Worm (Caenorhabditis elegans) whole organism, young adult: Measurements from ENCODE around the gene cest-6.

Experiments
- B0019.2 ChIP-seq: fragments of 200-800 bp; sonication (Bioruptor generic); conservative IDR thresholded peaks from 2 replicates; pipeline ENCODE4 v1.3.6; 2022; ENCODE audit warnings: missing genetic modification reagents, missing genetic modification characterization, missing compliant biosample characterization
- F23B12.7 ChIP-seq: sonication (generic microtip); optimal IDR thresholded peaks from 2 replicates; lab custom pipeline; 2017; ENCODE audit warnings: missing genetic modification characterization, mild to moderate bottlenecking, missing compliant biosample characterization, antibody characterized with exemption, moderate library complexity; ENCODE audit not compliant: insufficient read depth
- F33H1.4 ChIP-seq: fragments of 200-800 bp; sonication (Bioruptor generic); IDR thresholded peaks from 2 replicates; pipeline ENCODE4 v1.3.6; 2022; ENCODE audit warnings: missing genetic modification reagents, missing genetic modification characterization, missing compliant biosample characterization
- F39B2.1 ChIP-seq: fragments of 200-800 bp; sonication (Bioruptor generic); IDR thresholded peaks from 2 replicates; pipeline ENCODE4 v1.3.6; 2022; ENCODE audit warnings: missing genetic modification reagents, missing genetic modification characterization, missing compliant biosample characterization
- F52B5.7 ChIP-seq: sonication (generic microtip); optimal IDR thresholded peaks from 2 replicates; lab custom pipeline; 2016; ENCODE audit warnings: mild to moderate bottlenecking, missing genetic modification characterization, missing compliant biosample characterization
- F55B11.4 ChIP-seq: sonication (generic microtip); optimal IDR thresholded peaks from 2 replicates; lab custom pipeline; 2016; ENCODE audit warnings: missing compliant biosample characterization, missing genetic modification characterization, borderline replicate concordance; ENCODE audit not compliant: insufficient read depth
- F57A8.1 ChIP-seq: fragments of 200-800 bp; sonication (Bioruptor generic); optimal IDR thresholded peaks from 2 replicates; lab custom pipeline; 2018; ENCODE audit warnings: mild to moderate bottlenecking, missing genetic modification characterization, moderate library complexity, missing compliant biosample characterization
- F57C9.4 ChIP-seq: sonication (generic microtip); optimal IDR thresholded peaks from 2 replicates; lab custom pipeline; 2017; ENCODE audit warnings: mild to moderate bottlenecking, missing genetic modification characterization, missing compliant biosample characterization
- K11D2.4 ChIP-seq: fragments of 200-800 bp; sonication (Bioruptor generic); IDR thresholded peaks from 2 replicates; pipeline ENCODE4 v1.3.6; 2022; ENCODE audit warnings: missing genetic modification reagents, missing genetic modification characterization, missing compliant biosample characterization
- Y95B8A.8 ChIP-seq: fragments of 200-800 bp; sonication (Bioruptor generic); IDR thresholded peaks from 2 replicates; pipeline ENCODE4 v1.3.6; 2022; ENCODE audit warnings: missing genetic modification reagents, missing genetic modification characterization, missing compliant biosample characterization
- aptf-3 ChIP-seq: fragments of 200-800 bp; sonication (Bioruptor generic); IDR thresholded peaks from 2 replicates; pipeline ENCODE4 v1.3.6; 2022; ENCODE audit warnings: missing genetic modification characterization, missing compliant biosample characterization
- atf-7 ChIP-seq: sonication (generic microtip); optimal IDR thresholded peaks from 2 replicates; lab custom pipeline; 2017; ENCODE audit warnings: mild to moderate bottlenecking, missing genetic modification characterization, missing compliant biosample characterization
- attf-3 ChIP-seq: fragments of 200-800 bp; sonication (Bioruptor generic); conservative IDR thresholded peaks from 2 replicates; pipeline ENCODE4 v1.3.6; 2022; ENCODE audit warnings: missing genetic modification reagents, missing genetic modification characterization, missing compliant biosample characterization
- bed-2 ChIP-seq: fragments of 200-800 bp; sonication (Bioruptor generic); IDR thresholded peaks from 2 replicates; pipeline ENCODE4 v1.3.6; 2022; ENCODE audit warnings: missing genetic modification reagents, missing genetic modification characterization, missing compliant biosample characterization
- ccch-3 ChIP-seq: fragments of 200-800 bp; sonication (Bioruptor generic); optimal IDR thresholded peaks from 2 replicates; lab custom pipeline; 2018; ENCODE audit warnings: mild to moderate bottlenecking, missing genetic modification characterization, missing compliant biosample characterization
- ceh-100 ChIP-seq: fragments of 200-800 bp; sonication (Bioruptor generic); IDR thresholded peaks from 2 replicates; pipeline ENCODE4 v1.3.6; 2022; ENCODE audit warnings: missing genetic modification reagents, missing genetic modification characterization, missing compliant biosample characterization
- ceh-40 ChIP-seq: fragments of 200-800 bp; sonication (Bioruptor generic); IDR thresholded peaks from 2 replicates; pipeline ENCODE4 v1.3.6; 2022; ENCODE audit warnings: missing genetic modification characterization, missing compliant biosample characterization
- dpff-1 ChIP-seq: sonication (generic microtip); optimal IDR thresholded peaks from 2 replicates; lab custom pipeline; 2017; ENCODE audit warnings: mild to moderate bottlenecking, missing genetic modification characterization, missing compliant biosample characterization
- efl-1 ChIP-seq: fragments of 150-350 bp; optimal IDR thresholded peaks from 2 replicates; lab custom pipeline; 2014; ENCODE audit warnings: missing biosample characterization, missing genetic modification reagents, missing genetic modification characterization
- egrh-3 ChIP-seq: fragments of 200-800 bp; sonication (Bioruptor generic); IDR thresholded peaks from 2 replicates; pipeline ENCODE4 v1.3.6; 2022; ENCODE audit warnings: missing genetic modification reagents, missing genetic modification characterization, missing compliant biosample characterization
- ekl-4 ChIP-seq: fragments of 200-800 bp; sonication (Bioruptor generic); IDR thresholded peaks from 2 replicates; pipeline ENCODE4 v1.3.6; 2022; ENCODE audit warnings: missing genetic modification reagents, missing genetic modification characterization, missing compliant biosample characterization
- ets-4 ChIP-seq: fragments of 200-800 bp; sonication (Bioruptor generic); optimal IDR thresholded peaks from 2 replicates; lab custom pipeline; 2018; ENCODE audit warnings: mild to moderate bottlenecking, missing genetic modification characterization, missing compliant biosample characterization
- fkh-3 ChIP-seq: sonication (generic microtip); optimal IDR thresholded peaks from 2 replicates; lab custom pipeline; 2016; ENCODE audit warnings: mild to moderate bottlenecking, missing genetic modification characterization, missing compliant biosample characterization
- gei-17 ChIP-seq: fragments of 200-800 bp; sonication (Bioruptor generic); optimal IDR thresholded peaks from 2 replicates; lab custom pipeline; 2018; ENCODE audit warnings: mild to moderate bottlenecking, missing genetic modification characterization, missing compliant biosample characterization
- him-1 ChIP-seq: sonication (generic microtip); optimal IDR thresholded peaks from 2 replicates; lab custom pipeline; 2016; ENCODE audit warnings: missing genotype, missing genetic modification reagents, missing genetic modification characterization, missing compliant biosample characterization
- hsf-1 ChIP-seq: fragments of 200-800 bp; sonication (Bioruptor generic); IDR thresholded peaks from 2 replicates; pipeline ENCODE4 v1.3.6; 2022; ENCODE audit warnings: missing genetic modification reagents, missing genetic modification characterization, missing compliant biosample characterization
- let-526 ChIP-seq: fragments of 200-800 bp; sonication (Bioruptor generic); IDR thresholded peaks from 2 replicates; pipeline ENCODE4 v1.3.6; 2022; ENCODE audit warnings: missing genetic modification reagents, missing genetic modification characterization, missing compliant biosample characterization
- let-607 ChIP-seq, 2 experiments: fragments of 200-800 bp in 1 of 2; sonication (Bioruptor generic) in 1 of 2; sonication (generic microtip) in 1 of 2; optimal IDR thresholded peaks; 2 replicates each; lab custom pipeline; 2016 to 2018; ENCODE audit warnings: mild to moderate bottlenecking in 2 of 2, missing compliant biosample characterization in 2 of 2, missing genetic modification characterization in 2 of 2, moderate library complexity in 2 of 2, missing genotype in 1 of 2
- lin-35 ChIP-seq, 3 experiments: fragments of 150-350 bp in 2 of 3; sonication (generic microtip) in 1 of 3; optimal IDR thresholded peaks; 2 replicates each; lab custom pipeline; 2014 to 2018; ENCODE audit warnings: missing biosample characterization in 3 of 3, missing genetic modification characterization in 3 of 3, missing genetic modification reagents in 3 of 3
- lsl-1 ChIP-seq: fragments of 200-800 bp; sonication (Bioruptor generic); optimal IDR thresholded peaks from 2 replicates; lab custom pipeline; 2018; ENCODE audit warnings: mild to moderate bottlenecking, missing genetic modification characterization, moderate library complexity, missing compliant biosample characterization
- lsy-27 ChIP-seq: sonication (generic microtip); optimal IDR thresholded peaks from 2 replicates; lab custom pipeline; 2017; ENCODE audit warnings: missing genetic modification characterization, mild to moderate bottlenecking, missing compliant biosample characterization, antibody characterized with exemption, missing genotype, borderline replicate concordance; ENCODE audit not compliant: insufficient read depth
- mel-28 ChIP-seq: sonication (generic microtip); optimal IDR thresholded peaks from 2 replicates; lab custom pipeline; 2016; ENCODE audit warnings: borderline replicate concordance, mild to moderate bottlenecking, missing genetic modification characterization, missing compliant biosample characterization
- mes-4 ChIP-seq: sonication (generic microtip); optimal IDR thresholded peaks from 2 replicates; lab custom pipeline; 2016; ENCODE audit warnings: missing genotype, missing genetic modification characterization, missing compliant biosample characterization
- mxl-1 ChIP-seq: sonication (generic microtip); optimal IDR thresholded peaks from 2 replicates; lab custom pipeline; 2016; ENCODE audit warnings: missing genetic modification characterization, missing compliant biosample characterization
- nfya-1 ChIP-seq: sonication (generic microtip); optimal IDR thresholded peaks from 2 replicates; lab custom pipeline; 2017; ENCODE audit warnings: antibody characterized with exemption, missing compliant biosample characterization, missing genetic modification characterization, borderline replicate concordance; ENCODE audit not compliant: insufficient read depth
- nfya-2 ChIP-seq: fragments of 200-800 bp; sonication (Bioruptor generic); IDR thresholded peaks from 2 replicates; pipeline ENCODE4 v1.3.6; 2022; ENCODE audit warnings: missing genetic modification reagents, missing genetic modification characterization, missing compliant biosample characterization
- nhr-90 ChIP-seq: sonication (generic microtip); optimal IDR thresholded peaks from 2 replicates; lab custom pipeline; 2016; ENCODE audit warnings: missing genotype, mild to moderate bottlenecking, missing genetic modification characterization, missing compliant biosample characterization
- rcor-1 ChIP-seq: fragments of 200-800 bp; sonication (Bioruptor generic); IDR thresholded peaks from 2 replicates; pipeline ENCODE4 v1.3.6; 2022; ENCODE audit warnings: missing genetic modification reagents, missing genetic modification characterization, missing compliant biosample characterization
- snpc-1.1 ChIP-seq: sonication (generic microtip); optimal IDR thresholded peaks from 2 replicates; lab custom pipeline; 2017; ENCODE audit warnings: missing genetic modification characterization, mild to moderate bottlenecking, missing compliant biosample characterization, antibody characterized with exemption, moderate library complexity, missing genotype, missing genetic modification reagents; ENCODE audit not compliant: insufficient read depth
- snpc-4 ChIP-seq, 5 experiments: fragments of 150-350 bp in 1 of 5; sonication (generic microtip) in 4 of 5; optimal IDR thresholded peaks; 2 replicates each; lab custom pipeline; 2014 to 2018; ENCODE audit warnings: missing genetic modification characterization in 5 of 5, missing biosample characterization in 3 of 5, antibody characterized with exemption in 2 of 5, mild to moderate bottlenecking in 2 of 5, missing compliant biosample characterization in 2 of 5, missing genotype in 2 of 5, moderate library complexity in 2 of 5, missing genetic modification reagents in 1 of 5
- somi-1 ChIP-seq: fragments of 200-800 bp; sonication (Bioruptor generic); optimal IDR thresholded peaks from 2 replicates; lab custom pipeline; 2018; ENCODE audit warnings: mild to moderate bottlenecking, missing genetic modification characterization, missing compliant biosample characterization
- unc-130 ChIP-seq: sonication (generic microtip); optimal IDR thresholded peaks from 2 replicates; lab custom pipeline; 2016; ENCODE audit warnings: missing genetic modification reagents, missing genetic modification characterization, missing compliant biosample characterization
- unc-62 ChIP-seq: fragments of 150-350 bp; optimal IDR thresholded peaks from 2 replicates; lab custom pipeline; 2014; ENCODE audit warnings: missing biosample characterization, missing genetic modification reagents, missing genetic modification characterization
- zim-3 ChIP-seq: sonication (generic microtip); optimal IDR thresholded peaks from 2 replicates; lab custom pipeline; 2017; ENCODE audit warnings: mild to moderate bottlenecking, missing genetic modification characterization, moderate library complexity, missing compliant biosample characterization
- ztf-18 ChIP-seq: sonication (generic microtip); optimal IDR thresholded peaks from 2 replicates; lab custom pipeline; 2016; ENCODE audit warnings: missing genotype, mild to moderate bottlenecking, missing genetic modification characterization, missing compliant biosample characterization
- ztf-25 ChIP-seq: fragments of 200-800 bp; sonication (Bioruptor generic); IDR thresholded peaks from 2 replicates; pipeline ENCODE4 v1.3.6; 2022; ENCODE audit warnings: missing genetic modification reagents, missing genetic modification characterization, missing compliant biosample characterization

The cest-6 gene

DNA sequence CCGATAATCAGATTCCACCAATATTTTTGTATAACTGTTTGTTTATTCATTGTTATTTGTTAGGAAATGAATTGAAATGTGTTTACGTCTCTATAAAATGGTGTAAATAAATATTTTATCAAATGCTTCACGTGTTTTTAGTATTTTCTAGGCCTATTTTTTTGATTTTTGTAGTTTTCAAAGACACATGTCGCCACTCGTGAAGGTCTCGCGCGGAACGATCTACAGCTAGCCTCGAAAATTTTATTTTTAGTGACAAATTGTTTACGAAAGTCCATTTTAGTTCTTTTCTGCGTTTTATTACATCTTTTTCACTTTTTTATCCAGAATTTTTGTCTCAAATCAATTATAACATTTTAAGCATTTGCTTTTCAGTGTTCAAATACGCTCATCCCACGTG is 24.7 kb downstream of the cest-6 start, which contains the start of gene T22D1.5 (continued):
- TF ChIP-seq mes-4 (tag; lab: Kevin White, UChicago) (no peak), zim-3 (tag; lab: Kevin White, UChicago) (no peak), mel-28 (tag; lab: Kevin White, UChicago) (no peak), snpc-4 (GFP tag; optimal IDR thresholded peaks at IDR 0.05; lab: Kevin White, UChicago) (peak; percentile 61), snpc-4 (tag; optimal IDR thresholded peaks at IDR 0.05; lab: Kevin White, UChicago) (peak in 3 of 4 experiments; percentile 70 to 83 (median 77)), lsy-27 (no peak), atf-7 (tag; lab: Kevin White, UChicago) (no peak), lsl-1 (GFP tag; lab: Kevin White, UChicago) (peak; percentile 91), let-607 (tag; optimal IDR thresholded peaks at IDR 0.05; lab: Kevin White, UChicago) (no peak), ets-4 (no peak), F57C9.4 (tag; lab: Kevin White, UChicago) (no peak), ztf-25 (GFP tag; lab: Robert Waterston, UW) (no peak), efl-1 (GFP tag; lab: Kevin White, UChicago) (peak; percentile 94), K11D2.4 (GFP tag; lab: Robert Waterston, UW) (no peak), F52B5.7 (no peak), snpc-1.1 (tag; lab: Kevin White, UChicago) (peak; percentile 50), him-1 (tag; lab: Kevin White, UChicago) (peak; percentile 11), somi-1 (no peak), F39B2.1 (GFP tag; lab: Robert Waterston, UW) (no peak), ekl-4 (GFP tag; lab: Robert Waterston, UW) (no peak), lin-35 (GFP tag; optimal IDR thresholded peaks at IDR 0.05; lab: Kevin White, UChicago) (peak in 1 of 3 experiments; percentile 18), Y95B8A.8 (no peak), rcor-1 (GFP tag; lab: Robert Waterston, UW) (no peak), gei-17 (GFP tag; lab: Kevin White, UChicago) (no peak), ceh-100 (GFP tag; lab: Robert Waterston, UW) (no peak), F33H1.4 (GFP tag; lab: Robert Waterston, UW) (peak; percentile 93), nfya-1 (tag; lab: Kevin White, UChicago) (no peak), F23B12.7 (tag; lab: Kevin White, UChicago) (no peak)

DNA sequence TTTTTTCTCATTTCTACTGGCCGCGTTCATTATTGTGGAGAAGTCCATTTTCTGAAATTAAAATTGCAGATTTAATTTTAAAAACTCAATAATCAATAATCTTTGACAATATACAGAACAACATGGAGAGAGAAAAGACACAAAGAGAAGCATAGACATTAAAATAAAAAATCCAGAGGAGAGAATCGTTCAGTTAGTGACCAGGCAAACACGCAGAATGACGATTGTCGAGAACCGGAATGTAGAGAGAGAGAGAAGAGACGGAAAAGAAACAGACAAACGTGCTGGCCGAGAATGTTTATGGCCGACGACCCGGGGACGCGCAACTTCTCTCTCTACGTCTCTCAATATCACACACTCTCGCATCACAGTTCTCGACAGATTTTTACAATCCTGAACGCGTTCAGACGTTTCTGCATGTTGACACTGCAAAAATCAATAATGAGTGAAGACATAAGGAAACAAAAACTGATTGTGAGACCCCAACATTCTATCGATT is 40.7 kb downstream of the cest-6 start, which contains the start of the genes T05A12.3 and T05A12.4:
Gene T05A12.3 (minus strand): TSS at position 51 of the 499 bp plus-strand sequence.
Gene T05A12.4 (plus strand): TSS at position 348 of the 499 bp plus-strand sequence.
- TF ChIP-seq hsf-1: no peak
- TF ChIP-seq somi-1: no peak
- TF ChIP-seq ceh-40 (GFP tag; lab: Robert Waterston, UW): no peak
- no peak for TF ChIP-seq ccch-3 (GFP tag; lab: Kevin White, UChicago)
- TF ChIP-seq aptf-3 (GFP tag; lab: Robert Waterston, UW): no peak
- TF ChIP-seq mes-4 (tag; lab: Kevin White, UChicago): no peak
- no peak for TF ChIP-seq F52B5.7
- no peak for TF ChIP-seq ztf-18 (tag; lab: Kevin White, UChicago)
- no peak for TF ChIP-seq nfya-2 (GFP tag; lab: Robert Waterston, UW)
- no peak for TF ChIP-seq ztf-25 (GFP tag; lab: Robert Waterston, UW)
- no peak for TF ChIP-seq mxl-1 (tag; lab: Kevin White, UChicago)
- no peak for TF ChIP-seq fkh-3
- no peak for TF ChIP-seq dpff-1 (tag; lab: Kevin White, UChicago)
- peak; percentile 51 for TF ChIP-seq B0019.2 (GFP tag; lab: Robert Waterston, UW)
- TF ChIP-seq attf-3 (GFP tag; lab: Robert Waterston, UW): peak; percentile 49; the same call in 1 of the 2 replicates
- TF ChIP-seq bed-2 (GFP tag; lab: Robert Waterston, UW): peak; percentile 65; the same call in 1 of the 2 replicates
- peak; percentile 71 for TF ChIP-seq unc-130 (GFP tag; lab: Kevin White, UChicago)
- TF ChIP-seq unc-62 (GFP tag; lab: Kevin White, UChicago): no peak
- TF ChIP-seq nhr-90: no peak
- no peak; the same call in 1 of the 2 replicates for TF ChIP-seq egrh-3
- no peak for TF ChIP-seq F39B2.1 (GFP tag; lab: Robert Waterston, UW)
- TF ChIP-seq F57A8.1 (GFP tag; lab: Kevin White, UChicago): no peak
- TF ChIP-seq F55B11.4: no peak
- 0 out of 2 replicates have a peak, but pooled peaks have one; percentile 15 for TF ChIP-seq let-526
